Fruit fly (Drosophila melanogaster): Measurements from ENCODE around the gene CG11262.

The CG11262 gene

dm6 chr3L:13015195-13015822 is 20.4 kb downstream of the CG11262 start, which contains the start of gene MICAL-like (continued):
- TF ChIP-seq fd102C (GFP tag; optimal IDR thresholded peaks at IDR 0.05) (no peak), Rfx (GFP tag; IDR thresholded peaks at IDR 0.05) (peak; percentile 55), CG8924 (tag; optimal IDR thresholded peaks at IDR 0.05) (no peak), disco-r (GFP tag; optimal IDR thresholded peaks at IDR 0.05) (no peak), shn (GFP tag; optimal IDR thresholded peaks at IDR 0.05) (no peak), Xrp1 (GFP tag; IDR thresholded peaks at IDR 0.05) (peak; percentile 6; the same call in 1 of the 2 replicates), CG14710 (tag; optimal IDR thresholded peaks at IDR 0.05) (peak; percentile 78), klu (GFP tag; IDR thresholded peaks at IDR 0.05) (no peak), Hand (GFP tag; optimal IDR thresholded peaks at IDR 0.05) (no peak), croc (GFP tag; conservative IDR thresholded peaks at IDR 0.05) (no peak), grau (tag; optimal IDR thresholded peaks at IDR 0.05) (no peak), gcm (GFP tag; optimal IDR thresholded peaks at IDR 0.05) (no peak), Drgx (GFP tag; IDR thresholded peaks at IDR 0.05) (no peak), CG9215 (GFP tag; IDR thresholded peaks at IDR 0.05) (no peak), bsh (GFP tag; optimal IDR thresholded peaks at IDR 0.05) (peak in 1 of 2 experiments; percentile 28), eve (GFP tag; optimal IDR thresholded peaks at IDR 0.05) (no peak), zen (tag; optimal IDR thresholded peaks at IDR 0.05) (peak; percentile 61), Ravus (GFP tag; IDR thresholded peaks at IDR 0.05) (no peak), Mrtf (GFP tag; IDR thresholded peaks at IDR 0.05) (no peak), ci (GFP tag; IDR thresholded peaks at IDR 0.05) (peak; percentile 56; the same call in 1 of the 3 replicates), Fer3 (tag; optimal IDR thresholded peaks at IDR 0.05) (no peak), trem (tag; optimal IDR thresholded peaks at IDR 0.05) (peak; percentile 11), CG11247 (GFP tag; IDR thresholded peaks at IDR 0.05) (0 out of 2 replicates have a peak, but pooled peaks have one; percentile 14), CG18764 (GFP tag; optimal IDR thresholded peaks at IDR 0.05) (no peak), CG2678 (tag; optimal IDR thresholded peaks at IDR 0.05) (no peak), CG33557 (GFP tag; optimal IDR thresholded peaks at IDR 0.05) (no peak), CG12104 (GFP tag; optimal IDR thresholded peaks at IDR 0.05) (no peak), vnd (GFP tag; IDR thresholded peaks at IDR 0.05; ENCODE audit: partially characterized antibody) (peak; percentile 89), CG10979 (tag; optimal IDR thresholded peaks at IDR 0.05) (no peak), CG6272 (GFP tag; IDR thresholded peaks at IDR 0.05) (peak; percentile 12; the same call in 1 of the 2 replicates), wor (GFP tag; IDR thresholded peaks at IDR 0.05) (no peak), CG13296 (GFP tag; optimal IDR thresholded peaks at IDR 0.05) (no peak), chn (GFP tag; optimal IDR thresholded peaks at IDR 0.05) (peak; percentile 5), CG3407 (GFP tag; optimal IDR thresholded peaks at IDR 0.05) (no peak), NC2α (GFP tag; optimal IDR thresholded peaks at IDR 0.05) (no peak), CG11696 (GFP tag; IDR thresholded peaks at IDR 0.05) (no peak), onecut (GFP tag; IDR thresholded peaks at IDR 0.05) (no peak), CG3726 (GFP tag; IDR thresholded peaks at IDR 0.05) (no peak), Dek (tag; optimal IDR thresholded peaks at IDR 0.05) (no peak), jing (GFP tag; optimal IDR thresholded peaks at IDR 0.05) (no peak), toy (GFP tag; IDR thresholded peaks at IDR 0.05) (no peak), Antp (GFP tag; optimal IDR thresholded peaks at IDR 0.05) (peak; percentile 47), Opbp (GFP tag; IDR thresholded peaks at IDR 0.05; ENCODE audit: partially characterized antibody) (peak; percentile 54; the same call in 1 of the 3 replicates), CG16813 (GFP tag; IDR thresholded peaks at IDR 0.05; ENCODE audit: partially characterized antibody) (peak; percentile 73), seq (GFP tag; IDR thresholded peaks at IDR 0.05) (no peak), CG31224 (GFP tag; IDR thresholded peaks at IDR 0.05) (no peak), tx (GFP tag; optimal IDR thresholded peaks at IDR 0.05) (no peak), Mad (GFP tag; optimal IDR thresholded peaks at IDR 0.05) (no peak), Bdp1 (GFP tag; optimal IDR thresholded peaks at IDR 0.05) (no peak), CG13775 (GFP tag; optimal IDR thresholded peaks at IDR 0.05) (no peak), CG10147 (GFP tag; optimal IDR thresholded peaks at IDR 0.05) (no peak)

Data from whole organism, embryonic.